Worm (Caenorhabditis elegans) whole organism, midembryonic: ENCODE data around the gene lpin-1.

Experiments
- med-1 ChIP-seq: sonication (generic microtip); optimal IDR thresholded peaks from 2 replicates; lab custom pipeline; 2017; ENCODE audit warnings: missing genetic modification characterization, mild to moderate bottlenecking, missing compliant biosample characterization, antibody characterized with exemption, missing genetic modification reagents; ENCODE audit not compliant: insufficient read depth
- ztf-23 ChIP-seq: fragments of 200-800 bp; sonication (Bioruptor generic); IDR thresholded peaks from 2 replicates; pipeline ENCODE4 v1.3.6; 2022; ENCODE audit warnings: missing genetic modification reagents, missing genetic modification characterization, missing compliant biosample characterization

DNA sequence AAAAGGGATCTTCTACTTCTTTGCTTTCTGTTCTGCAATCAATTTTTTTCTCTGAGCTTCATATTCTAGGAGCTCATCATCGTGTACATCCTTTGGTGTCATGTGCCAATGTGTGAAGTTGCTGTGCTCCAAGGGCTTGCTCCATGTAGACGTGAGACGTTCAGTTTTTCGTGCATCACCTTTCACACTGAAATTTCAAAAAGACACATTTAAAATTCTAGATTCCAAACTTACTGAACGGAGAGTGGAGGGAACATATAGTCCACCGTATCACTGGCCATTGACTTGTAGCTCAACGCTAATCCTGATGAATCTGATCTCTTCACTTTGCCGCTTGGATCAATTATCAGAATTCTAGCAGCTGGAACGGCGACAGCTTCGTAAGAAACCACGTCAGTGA is 3.1 kb downstream of the lpin-1 start:
- no peak for TF ChIP-seq ztf-23 (GFP tag; lab: Robert Waterston, UW)
- TF ChIP-seq med-1 (GFP tag; lab: Kevin White, UChicago) = no peak
